Fruit fly (Drosophila melanogaster): ENCODE data around the gene CG13699.
A peak's percentile ranks its signal among the peaks of the same experiment; 100 is the strongest.

The CG13699 gene

dm6 chr3L:18179564-18180201, 17.4 kb upstream of the CG13699 start:
- TF ChIP-seq CG12768 (GFP tag; optimal IDR thresholded peaks at IDR 0.05) (peak; percentile 34), Hr96 (GFP tag; optimal IDR thresholded peaks at IDR 0.05) (no peak), Clk (GFP tag; optimal IDR thresholded peaks at IDR 0.05) (no peak), CG1620 (GFP tag; optimal IDR thresholded peaks at IDR 0.05) (peak; percentile 4), CG11617 (GFP tag; optimal IDR thresholded peaks at IDR 0.05) (peak; percentile 27), pad (GFP tag; optimal IDR thresholded peaks at IDR 0.05) (peak; percentile 2), Mnt (GFP tag; optimal IDR thresholded peaks at IDR 0.05) (no peak), toe (GFP tag; optimal IDR thresholded peaks at IDR 0.05) (no peak), cic (GFP tag; optimal IDR thresholded peaks at IDR 0.05) (peak; percentile 80), CG7101 (tag; optimal IDR thresholded peaks at IDR 0.05) (peak; percentile 51), kay (GFP tag; ENCODE audit: borderline replicate concordance) (peak; percentile 54), CG33017 (tag; optimal IDR thresholded peaks at IDR 0.05) (peak; percentile 46), bab1 (GFP tag; optimal IDR thresholded peaks at IDR 0.05) (peak; percentile 58), Crg-1 (GFP tag; optimal IDR thresholded peaks at IDR 0.05) (peak; percentile 45), cnc (optimal IDR thresholded peaks at IDR 0.05) (no peak), ovo (GFP tag; optimal IDR thresholded peaks at IDR 0.05) (peak; percentile 61), tj (GFP tag; optimal IDR thresholded peaks at IDR 0.05) (peak; percentile 51), CG14711 (tag; optimal IDR thresholded peaks at IDR 0.05) (peak; percentile 1), CG7045 (GFP tag; optimal IDR thresholded peaks at IDR 0.05) (peak; percentile 28), CG5204 (GFP tag; optimal IDR thresholded peaks at IDR 0.05) (no peak)

dm6 chr3L:18174833-18175232, 12.5 kb upstream of the CG13699 start:
- TF ChIP-seq CG12768 (GFP tag; optimal IDR thresholded peaks at IDR 0.05) (no peak), cic (GFP tag; optimal IDR thresholded peaks at IDR 0.05) (no peak), Mnt (GFP tag; optimal IDR thresholded peaks at IDR 0.05) (no peak), CG11617 (GFP tag; optimal IDR thresholded peaks at IDR 0.05) (no peak), kay (GFP tag; ENCODE audit: borderline replicate concordance) (no peak)

- TF ChIP-seq pad (GFP tag; optimal IDR thresholded peaks at IDR 0.05) = no peak
Observed at dm6 chr3L:18173668-18174067, 11.3 kb upstream of the CG13699 start.

dm6 chr3L:18172064-18172696, 9.9 kb upstream of the CG13699 start:
- no peak for TF ChIP-seq CG33017 (tag; optimal IDR thresholded peaks at IDR 0.05)
- peak; percentile 54 for TF ChIP-seq kay (GFP tag; ENCODE audit: borderline replicate concordance)
- no peak for TF ChIP-seq Clk (GFP tag; optimal IDR thresholded peaks at IDR 0.05)
- TF ChIP-seq pad (GFP tag; optimal IDR thresholded peaks at IDR 0.05) = no peak
- TF ChIP-seq cic (GFP tag; optimal IDR thresholded peaks at IDR 0.05) = peak; percentile 56

- no peak for TF ChIP-seq toe (GFP tag; optimal IDR thresholded peaks at IDR 0.05)
- peak; percentile 62 for TF ChIP-seq kay (GFP tag; ENCODE audit: borderline replicate concordance)
- TF ChIP-seq tj (GFP tag; optimal IDR thresholded peaks at IDR 0.05) = peak; percentile 88
- TF ChIP-seq bab1 (GFP tag; optimal IDR thresholded peaks at IDR 0.05) = no peak
Observed at dm6 chr3L:18171093-18171492, 8.8 kb upstream of the CG13699 start.

dm6 chr3L:18166977-18167528, 4.7 kb upstream of the CG13699 start:
- TF ChIP-seq CG14711 (tag; optimal IDR thresholded peaks at IDR 0.05) (peak; percentile 9), Mnt (GFP tag; optimal IDR thresholded peaks at IDR 0.05) (no peak), ovo (GFP tag; optimal IDR thresholded peaks at IDR 0.05) (no peak), CG7101 (tag; optimal IDR thresholded peaks at IDR 0.05) (no peak)

- TF ChIP-seq cic (GFP tag; optimal IDR thresholded peaks at IDR 0.05) = no peak
- no peak for TF ChIP-seq CG5204 (GFP tag; optimal IDR thresholded peaks at IDR 0.05)
- no peak for TF ChIP-seq toe (GFP tag; optimal IDR thresholded peaks at IDR 0.05)
- TF ChIP-seq CG12768 (GFP tag; optimal IDR thresholded peaks at IDR 0.05) = no peak
- no peak for TF ChIP-seq ovo (GFP tag; optimal IDR thresholded peaks at IDR 0.05)
- no peak for TF ChIP-seq CG11617 (GFP tag; optimal IDR thresholded peaks at IDR 0.05)
- TF ChIP-seq bab1 (GFP tag; optimal IDR thresholded peaks at IDR 0.05) = no peak
- no peak for TF ChIP-seq Mnt (GFP tag; optimal IDR thresholded peaks at IDR 0.05)
- TF ChIP-seq Crg-1 (GFP tag; optimal IDR thresholded peaks at IDR 0.05) = no peak
- no peak for TF ChIP-seq CG14711 (tag; optimal IDR thresholded peaks at IDR 0.05)
- no peak for TF ChIP-seq CG33017 (tag; optimal IDR thresholded peaks at IDR 0.05)
- TF ChIP-seq CG7045 (GFP tag; optimal IDR thresholded peaks at IDR 0.05) = no peak
Observed at dm6 chr3L:18164804-18165203, 2.5 kb upstream of the CG13699 start.
